Fruit fly (Drosophila melanogaster) whole organism, embryonic: ENCODE measurements around the gene CG12054.

Experiments used
- Atf-2 ChIP-seq: fragments of 200-800 bp; sonication (Bioruptor generic); optimal IDR thresholded peaks from 2 replicates; lab custom pipeline; 2016; ENCODE audit warnings: missing biosample characterization, missing genetic modification characterization
- CG10321 ChIP-seq: fragments of 200-800 bp; sonication (Bioruptor generic); IDR thresholded peaks from 2 replicates; pipeline ENCODE4 v1.3.6; 2022; ENCODE audit warnings: missing biosample characterization, missing genetic modification characterization
- CG10959 ChIP-seq: fragments of 200-800 bp; sonication (Bioruptor generic); IDR thresholded peaks from 2 replicates; pipeline ENCODE4 v1.3.6; 2022; ENCODE audit warnings: missing biosample characterization, missing genetic modification characterization
- CG11247 ChIP-seq: fragments of 200-800 bp; sonication (Bioruptor generic); IDR thresholded peaks from 2 replicates; pipeline ENCODE4 v1.3.6; 2022; ENCODE audit warnings: missing biosample characterization, missing genetic modification characterization
- CG12391 ChIP-seq: fragments of 200-800 bp; sonication (Bioruptor generic); optimal IDR thresholded peaks from 3 replicates; lab custom pipeline; 2018; ENCODE audit warnings: missing biosample characterization, mild to moderate bottlenecking, missing genetic modification characterization, moderate library complexity
- CG13123 ChIP-seq: fragments of 200-800 bp; sonication (Bioruptor generic); optimal IDR thresholded peaks from 2 replicates; lab custom pipeline; 2016; ENCODE audit warnings: missing biosample characterization, missing genetic modification characterization
- CG14441 ChIP-seq: fragments of 200-800 bp; sonication (Bioruptor generic); IDR thresholded peaks from 2 replicates; pipeline ENCODE4 v1.3.6; 2022; ENCODE audit warnings: missing biosample characterization, missing genetic modification characterization
- CG15696 ChIP-seq: fragments of 200-800 bp; sonication (Bioruptor generic); optimal IDR thresholded peaks from 2 replicates; lab custom pipeline; 2019; ENCODE audit warnings: missing biosample characterization, mild to moderate bottlenecking, missing genetic modification characterization, moderate library complexity
- CG16813 ChIP-seq: fragments of 200-800 bp; sonication (Bioruptor generic); IDR thresholded peaks from 3 replicates; pipeline ENCODE4 v1.3.6; 2022; ENCODE audit warnings: missing biosample characterization, missing genetic modification characterization; ENCODE audit not compliant: partially characterized antibody
- CG17186 ChIP-seq: fragments of 200-800 bp; sonication (Bioruptor generic); optimal IDR thresholded peaks from 3 replicates; lab custom pipeline; 2017; ENCODE audit warnings: missing biosample characterization, missing genetic modification reagents, missing genetic modification characterization
- CG17359 ChIP-seq: fragments of 200-800 bp; sonication (Bioruptor generic); optimal IDR thresholded peaks from 3 replicates; lab custom pipeline; 2018; ENCODE audit warnings: missing biosample characterization, mild to moderate bottlenecking, missing genetic modification characterization, moderate library complexity
- CG17912 ChIP-seq: fragments of 200-800 bp; sonication (Bioruptor generic); optimal IDR thresholded peaks from 2 replicates; lab custom pipeline; 2018; ENCODE audit warnings: missing biosample characterization, mild to moderate bottlenecking, missing genetic modification characterization
- CG18011 ChIP-seq: fragments of 200-800 bp; sonication (Bioruptor generic); optimal IDR thresholded peaks from 2 replicates; lab custom pipeline; 2017; ENCODE audit warnings: missing biosample characterization, missing genetic modification characterization, mild to moderate bottlenecking, moderate library complexity, missing genotype
- CG5180 ChIP-seq: fragments of 200-800 bp; sonication (Bioruptor generic); optimal IDR thresholded peaks from 3 replicates; lab custom pipeline; 2017; ENCODE audit warnings: missing biosample characterization, missing genetic modification characterization, mild to moderate bottlenecking, moderate library complexity, missing genetic modification reagents
- CG6175 ChIP-seq: fragments of 200-800 bp; sonication (Bioruptor generic); IDR thresholded peaks from 3 replicates; pipeline ENCODE4 v1.3.6; 2022; ENCODE audit warnings: missing biosample characterization, missing genetic modification characterization
- CG7928 ChIP-seq: fragments of 200-800 bp; sonication (Bioruptor generic); optimal IDR thresholded peaks from 2 replicates; lab custom pipeline; 2017; ENCODE audit warnings: missing biosample characterization, mild to moderate bottlenecking, missing genetic modification characterization
- CG8359 ChIP-seq: fragments of 200-800 bp; sonication (Bioruptor generic); optimal IDR thresholded peaks from 2 replicates; lab custom pipeline; 2017; ENCODE audit warnings: missing biosample characterization, mild to moderate bottlenecking, missing genetic modification characterization, borderline replicate concordance
- CG8388 ChIP-seq: fragments of 200-800 bp; sonication (Bioruptor generic); optimal IDR thresholded peaks from 2 replicates; lab custom pipeline; 2019; ENCODE audit warnings: missing biosample characterization, mild to moderate bottlenecking, missing genetic modification characterization, moderate library complexity
- Dip3 ChIP-seq: fragments of 200-800 bp; sonication (Bioruptor generic); optimal IDR thresholded peaks from 3 replicates; lab custom pipeline; 2016; ENCODE audit warnings: missing biosample characterization, missing genetic modification characterization
- Doc2 ChIP-seq: fragments of 200-800 bp; sonication (Bioruptor generic); IDR thresholded peaks from 2 replicates; pipeline ENCODE4 v1.3.6; 2022; ENCODE audit warnings: missing biosample characterization, missing genetic modification characterization
- Hey ChIP-seq: fragments of 200-800 bp; sonication (Bioruptor generic); optimal IDR thresholded peaks from 3 replicates; lab custom pipeline; 2018; ENCODE audit warnings: missing biosample characterization, mild to moderate bottlenecking, missing genetic modification characterization
- Mad ChIP-seq: fragments of 200-800 bp; sonication (Bioruptor generic); optimal IDR thresholded peaks from 2 replicates; lab custom pipeline; 2016; ENCODE audit warnings: missing biosample characterization, missing genetic modification characterization
- Max ChIP-seq: fragments of 200-800 bp; sonication (Bioruptor generic); optimal IDR thresholded peaks from 2 replicates; lab custom pipeline; 2016; ENCODE audit warnings: missing biosample characterization, mild to moderate bottlenecking, missing genetic modification characterization
- Mrtf ChIP-seq: fragments of 200-800 bp; sonication (Bioruptor generic); IDR thresholded peaks from 3 replicates; pipeline ENCODE4 v1.3.6; 2022; ENCODE audit warnings: missing biosample characterization, missing genetic modification characterization
- Taf1 ChIP-seq: fragments of 200-800 bp; sonication (Bioruptor generic); IDR thresholded peaks from 2 replicates; pipeline ENCODE4 v1.3.6; 2022; ENCODE audit warnings: missing biosample characterization, missing genetic modification characterization
- Tbp ChIP-seq: fragments of >200 bp; optimal IDR thresholded peaks from 2 replicates; lab custom pipeline; 2018; ENCODE audit warnings: missing biosample characterization, missing genetic modification characterization
- Usf ChIP-seq: fragments of 200-800 bp; sonication (Bioruptor generic); optimal IDR thresholded peaks from 2 replicates; lab custom pipeline; 2017; ENCODE audit warnings: missing genotype, missing biosample characterization, missing genetic modification characterization
- ac ChIP-seq: fragments of 200-800 bp; sonication (Bioruptor generic); optimal IDR thresholded peaks from 3 replicates; lab custom pipeline; 2017; ENCODE audit warnings: missing biosample characterization, mild to moderate bottlenecking, missing genetic modification characterization
- bowl ChIP-seq: fragments of 200-800 bp; sonication (Bioruptor generic); IDR thresholded peaks from 2 replicates; pipeline ENCODE4 v1.3.6; 2022; ENCODE audit warnings: missing biosample characterization, missing genetic modification characterization
- cas ChIP-seq: fragments of 200-800 bp; sonication (Bioruptor generic); IDR thresholded peaks from 2 replicates; pipeline ENCODE4 v1.3.6; 2022; ENCODE audit warnings: missing biosample characterization, missing genetic modification characterization
- chn ChIP-seq: fragments of 200-800 bp; sonication (Bioruptor generic); optimal IDR thresholded peaks from 2 replicates; lab custom pipeline; 2016; ENCODE audit warnings: missing biosample characterization, missing genetic modification characterization
- ci ChIP-seq: fragments of 200-800 bp; sonication (Bioruptor generic); IDR thresholded peaks from 3 replicates; pipeline ENCODE4 v1.3.6; 2022; ENCODE audit warnings: missing biosample characterization, missing genetic modification characterization
- crc ChIP-seq: fragments of 200-800 bp; sonication (Bioruptor generic); optimal IDR thresholded peaks from 2 replicates; lab custom pipeline; 2016; ENCODE audit warnings: missing biosample characterization, missing genetic modification characterization
- fu2 ChIP-seq: fragments of 200-800 bp; sonication (Bioruptor generic); optimal IDR thresholded peaks from 2 replicates; lab custom pipeline; 2016; ENCODE audit warnings: missing biosample characterization, missing genetic modification characterization
- gem ChIP-seq: fragments of 200-800 bp; sonication (Bioruptor generic); optimal IDR thresholded peaks from 2 replicates; lab custom pipeline; 2019; ENCODE audit warnings: missing biosample characterization, mild to moderate bottlenecking, missing genetic modification characterization, moderate library complexity
- grn ChIP-seq: fragments of 200-800 bp; sonication (Bioruptor generic); optimal IDR thresholded peaks from 3 replicates; lab custom pipeline; 2017; ENCODE audit warnings: missing biosample characterization, missing genetic modification characterization
- ind ChIP-seq: fragments of 200-800 bp; sonication (Bioruptor generic); optimal IDR thresholded peaks from 3 replicates; lab custom pipeline; 2016; ENCODE audit warnings: missing biosample characterization, missing genetic modification characterization
- inv ChIP-seq: fragments of 200-800 bp; sonication (Bioruptor generic); IDR thresholded peaks from 2 replicates; pipeline ENCODE4 v1.3.6; 2022; ENCODE audit warnings: missing biosample characterization, missing genetic modification characterization; ENCODE audit not compliant: partially characterized antibody
- jing ChIP-seq: fragments of 200-800 bp; sonication (Bioruptor generic); optimal IDR thresholded peaks from 2 replicates; lab custom pipeline; 2018; ENCODE audit warnings: missing biosample characterization, mild to moderate bottlenecking, missing genetic modification characterization
- nerfin-1 ChIP-seq: fragments of 200-800 bp; sonication (Bioruptor generic); optimal IDR thresholded peaks from 3 replicates; lab custom pipeline; 2019; ENCODE audit warnings: missing biosample characterization, mild to moderate bottlenecking, missing genetic modification characterization, moderate library complexity
- nmo ChIP-seq: fragments of 200-800 bp; sonication (Bioruptor generic); optimal IDR thresholded peaks from 2 replicates; lab custom pipeline; 2018; ENCODE audit warnings: missing biosample characterization, mild to moderate bottlenecking, missing genetic modification characterization, moderate library complexity
- pb ChIP-seq: fragments of 200-800 bp; sonication (Bioruptor generic); optimal IDR thresholded peaks from 3 replicates; lab custom pipeline; 2016; ENCODE audit warnings: missing biosample characterization, missing genetic modification characterization
- ro ChIP-seq: fragments of 200-800 bp; sonication (Bioruptor generic); IDR thresholded peaks from 2 replicates; pipeline ENCODE4 v1.3.6; 2022; ENCODE audit warnings: missing biosample characterization, missing genetic modification characterization
- shn ChIP-seq: fragments of 200-800 bp; sonication (Bioruptor generic); optimal IDR thresholded peaks from 3 replicates; lab custom pipeline; 2016; ENCODE audit warnings: missing biosample characterization, missing genetic modification characterization
- slp2 ChIP-seq: fragments of 200-800 bp; sonication (Bioruptor generic); optimal IDR thresholded peaks from 2 replicates; lab custom pipeline; 2016; ENCODE audit warnings: missing biosample characterization, missing genetic modification characterization
- sob ChIP-seq: fragments of 200-800 bp; sonication (Bioruptor generic); IDR thresholded peaks from 2 replicates; pipeline ENCODE4 v1.3.6; 2022; ENCODE audit warnings: missing biosample characterization, missing genetic modification characterization
- ssp ChIP-seq: fragments of 200-800 bp; sonication (Bioruptor generic); IDR thresholded peaks from 2 replicates; pipeline ENCODE4 v1.3.6; 2022; ENCODE audit warnings: missing biosample characterization, missing genetic modification characterization
- stwl ChIP-seq: fragments of 200-800 bp; sonication (Bioruptor generic); optimal IDR thresholded peaks from 3 replicates; lab custom pipeline; 2018; ENCODE audit warnings: missing biosample characterization, mild to moderate bottlenecking, missing genetic modification characterization, moderate library complexity
- vvl ChIP-seq: fragments of 200-800 bp; sonication (Bioruptor generic); IDR thresholded peaks from 2 replicates; pipeline ENCODE4 v1.3.6; 2022; ENCODE audit warnings: missing biosample characterization, missing genetic modification characterization
- wek ChIP-seq: fragments of 200-800 bp; sonication (Bioruptor generic); optimal IDR thresholded peaks from 3 replicates; lab custom pipeline; 2018; ENCODE audit warnings: missing biosample characterization, mild to moderate bottlenecking, missing genetic modification characterization, moderate library complexity
- yki ChIP-seq: fragments of >200 bp; optimal IDR thresholded peaks from 3 replicates; lab custom pipeline; 2018

The CG12054 gene

dm6 chr3R:31247281-31247995 is 26.9 kb downstream of the CG12054 start (continued):
- TF ChIP-seq inv, result no peak
- peak; percentile 38 for TF ChIP-seq grn
- TF ChIP-seq Hey (tag; lab: Kevin White, UChicago), result no peak
- peak; percentile 44 for TF ChIP-seq CG8359
- TF ChIP-seq CG16813 (GFP tag; lab: Robert Waterston, UW), result no peak
- TF ChIP-seq Atf-2 (GFP tag; lab: Kevin White, UChicago), result peak; percentile 14
- peak; percentile 77 for TF ChIP-seq sob
- TF ChIP-seq CG10959, result peak; percentile 30; the same call in 1 of the 2 replicates
- peak; percentile 73 for TF ChIP-seq CG12391
- peak; percentile 78 for TF ChIP-seq vvl
- TF ChIP-seq fu2, result peak; percentile 22
- no peak for TF ChIP-seq Taf1 (GFP tag; lab: Robert Waterston, UW)
- TF ChIP-seq slp2 (GFP tag; lab: Kevin White, UChicago), result peak; percentile 44
- no peak for TF ChIP-seq cas (GFP tag; lab: Robert Waterston, UW)
- TF ChIP-seq bowl (GFP tag; lab: Robert Waterston, UW), result peak; percentile 59; the same call in 1 of the 2 replicates
- peak; percentile 83 for TF ChIP-seq nerfin-1 (tag; lab: Kevin White, UChicago)
- peak; percentile 64 for TF ChIP-seq CG5180 (GFP tag; lab: Kevin White, UChicago)
- TF ChIP-seq ci (GFP tag; lab: Robert Waterston, UW), result peak; percentile 89
- TF ChIP-seq chn (GFP tag; lab: Kevin White, UChicago), result peak; percentile 38
- TF ChIP-seq CG14441, result peak; percentile 86
- peak; percentile 44 for TF ChIP-seq CG13123 (GFP tag; lab: Kevin White, UChicago)
- no peak for TF ChIP-seq yki
- peak; percentile 88 for TF ChIP-seq CG17359 (tag; lab: Kevin White, UChicago)
- peak; percentile 83 for TF ChIP-seq Mrtf
- TF ChIP-seq CG18011 (GFP tag; lab: Kevin White, UChicago), result no peak
- TF ChIP-seq CG15696, result no peak
- TF ChIP-seq Doc2, result no peak
- no peak for TF ChIP-seq CG6175 (GFP tag; lab: Robert Waterston, UW)
- peak; percentile 59 for TF ChIP-seq pb (GFP tag; lab: Kevin White, UChicago)
- TF ChIP-seq Mad (GFP tag; lab: Kevin White, UChicago), result peak; percentile 11
- TF ChIP-seq CG7928, result no peak
- no peak for TF ChIP-seq shn
- TF ChIP-seq stwl (tag; lab: Kevin White, UChicago), result no peak
- peak; percentile 17 for TF ChIP-seq crc
- peak; percentile 14 for TF ChIP-seq Dip3 (GFP tag; lab: Kevin White, UChicago)
- peak; percentile 43 for TF ChIP-seq wek (GFP tag; lab: Kevin White, UChicago)
- no peak for TF ChIP-seq Tbp (GFP tag; lab: Kevin White, UChicago)
- TF ChIP-seq ssp (GFP tag; lab: Robert Waterston, UW), result peak; percentile 70
- TF ChIP-seq gem (tag; lab: Kevin White, UChicago), result peak; percentile 82
- no peak for TF ChIP-seq CG17186 (GFP tag; lab: Kevin White, UChicago)
- TF ChIP-seq Max, result peak; percentile 45
- peak; percentile 75 for TF ChIP-seq CG11247 (GFP tag; lab: Robert Waterston, UW)
- peak; percentile 70 for TF ChIP-seq CG8388 (GFP tag; lab: Kevin White, UChicago)
- TF ChIP-seq CG10321 (GFP tag; lab: Robert Waterston, UW), result no peak
- no peak for TF ChIP-seq Usf
- peak; percentile 77 for TF ChIP-seq ind (GFP tag; lab: Kevin White, UChicago)
- no peak for TF ChIP-seq ro
- no peak for TF ChIP-seq CG17912
- TF ChIP-seq nmo (GFP tag; lab: Kevin White, UChicago), result peak; percentile 85
- TF ChIP-seq jing, result peak; percentile 45
- no peak for TF ChIP-seq ac
